Worm (Caenorhabditis elegans): ENCODE data around the gene C35D6.3.

The C35D6.3 gene

ce11 chrIV:16381933-16382591, 35.4 kb downstream of the C35D6.3 start, which contains the start of gene Y7A9D.1 (continued):
- TF ChIP-seq nhr-179 (tag; optimal IDR thresholded peaks at IDR 0.05) (no peak), snpc-1.3 (tag; optimal IDR thresholded peaks at IDR 0.05; ENCODE audit: insufficient read depth) (peak; percentile 84), somi-1 (GFP tag; optimal IDR thresholded peaks at IDR 0.05) (no peak), lir-1 (GFP tag; conservative IDR thresholded peaks at IDR 0.05) (peak; percentile 52; the same call in 1 of the 2 replicates), lag-1 (GFP tag; IDR thresholded peaks at IDR 0.05) (no peak; the same call in 1 of the 2 replicates), lin-35 (GFP tag; optimal IDR thresholded peaks at IDR 0.05) (peak in 1 of 3 experiments; percentile 40), hmg-20 (GFP tag; IDR thresholded peaks at IDR 0.05) (0 out of 2 replicates have a peak, but pooled peaks have one; percentile 70), madf-10 (tag; optimal IDR thresholded peaks at IDR 0.05) (peak; percentile 43), lsl-1 (GFP tag; optimal IDR thresholded peaks at IDR 0.05) (peak; percentile 22), attf-3 (GFP tag; conservative IDR thresholded peaks at IDR 0.05) (no peak), K11D2.4 (GFP tag; IDR thresholded peaks at IDR 0.05) (no peak), tbp1 (GFP tag; optimal IDR thresholded peaks at IDR 0.05) (peak; percentile 97), unc-62 (GFP tag; optimal IDR thresholded peaks at IDR 0.05) (no peak), D2030.7 (GFP tag; IDR thresholded peaks at IDR 0.05) (peak; percentile 86), madf-8 (GFP tag; conservative IDR thresholded peaks at IDR 0.05) (no peak), Y79H2A.3 (GFP tag; conservative IDR thresholded peaks at IDR 0.05) (no peak), F52B5.7 (tag; optimal IDR thresholded peaks at IDR 0.05) (no peak), T07F8.4 (tag; optimal IDR thresholded peaks at IDR 0.05) (peak; percentile 42), F37B4.10 (GFP tag; IDR thresholded peaks at IDR 0.05) (0 out of 2 replicates have a peak, but pooled peaks have one; percentile 49), ceh-91 (GFP tag; IDR thresholded peaks at IDR 0.05) (0 out of 2 replicates have a peak, but pooled peaks have one; percentile 44), F33H1.4 (GFP tag; IDR thresholded peaks at IDR 0.05) (0 out of 2 replicates have a peak, but pooled peaks have one; percentile 15), snpc-1.1 (tag; optimal IDR thresholded peaks at IDR 0.05; ENCODE audit: insufficient read depth) (no peak), nhr-90 (tag; optimal IDR thresholded peaks at IDR 0.05) (peak; percentile 53), nhr-80 (tag; optimal IDR thresholded peaks at IDR 0.05) (peak; percentile 9), hlh-12 (tag; optimal IDR thresholded peaks at IDR 0.05) (no peak), Y53G8AR.9 (GFP tag; conservative IDR thresholded peaks at IDR 0.05) (no peak; the same call in 1 of the 2 replicates), madf-3 (GFP tag; IDR thresholded peaks at IDR 0.05) (peak; percentile 43; the same call in 1 of the 2 replicates), hsf-1 (GFP tag; IDR thresholded peaks at IDR 0.05) (peak; percentile 74), let-526 (GFP tag; IDR thresholded peaks at IDR 0.05) (peak; percentile 62; the same call in 1 of the 2 replicates), rcor-1 (GFP tag; IDR thresholded peaks at IDR 0.05) (peak; percentile 67), egrh-3 (GFP tag; IDR thresholded peaks at IDR 0.05) (peak; percentile 36), egl-44 (GFP tag; IDR thresholded peaks at IDR 0.05) (no peak), dpff-1 (tag; optimal IDR thresholded peaks at IDR 0.05) (no peak), mes-4 (tag; optimal IDR thresholded peaks at IDR 0.05) (peak; percentile 33), C17E4.6 (GFP tag; IDR thresholded peaks at IDR 0.05) (0 out of 2 replicates have a peak, but pooled peaks have one; percentile 36), ztf-28 (GFP tag; IDR thresholded peaks at IDR 0.05) (no peak), F49E8.2 (tag; optimal IDR thresholded peaks at IDR 0.05; ENCODE audit: insufficient read depth) (peak; percentile 53), efl-1 (GFP tag; optimal IDR thresholded peaks at IDR 0.05) (no peak), tlf-1 (GFP tag; optimal IDR thresholded peaks at IDR 0.05) (peak; percentile 47), ama-1 (optimal IDR thresholded peaks at IDR 0.05) (no peak), ama-1 (GFP tag; optimal IDR thresholded peaks at IDR 0.05) (peak in 1 of 2 experiments; percentile 59), attf-6 (GFP tag; IDR thresholded peaks at IDR 0.05) (peak; percentile 99), ztf-18 (tag; optimal IDR thresholded peaks at IDR 0.05) (no peak), Y53F4B.3 (GFP tag; IDR thresholded peaks at IDR 0.05) (peak; percentile 52; the same call in 1 of the 2 replicates), snpc-3.4 (tag; optimal IDR thresholded peaks at IDR 0.05) (peak; percentile 78), aptf-2 (GFP tag; conservative IDR thresholded peaks at IDR 0.05) (0 out of 2 replicates have a peak, but pooled peaks have one; percentile 56), F39B2.1 (GFP tag; IDR thresholded peaks at IDR 0.05) (no peak)
